Fruit fly (Drosophila melanogaster) whole organism, embryonic: Measurements from ENCODE around the gene rec.
A peak's percentile ranks its signal among the peaks of the same experiment; 100 is the strongest.

Experiments
- Ada2b ChIP-seq: fragments of 200-800 bp; sonication (Bioruptor generic); IDR thresholded peaks from 2 replicates; pipeline ENCODE4 v1.3.6; 2022; ENCODE audit warnings: missing biosample characterization, missing genetic modification characterization
- Atf-2 ChIP-seq: fragments of 200-800 bp; sonication (Bioruptor generic); optimal IDR thresholded peaks from 2 replicates; lab custom pipeline; 2016; ENCODE audit warnings: missing biosample characterization, missing genetic modification characterization
- BEAF-32 ChIP-seq: fragments of 200-800 bp; sonication (Bioruptor generic); optimal IDR thresholded peaks from 3 replicates; lab custom pipeline; 2017; ENCODE audit warnings: missing biosample characterization, missing genetic modification characterization, mild to moderate bottlenecking, moderate library complexity, missing genetic modification reagents
- CG10565 ChIP-seq: fragments of 200-800 bp; sonication (Bioruptor generic); optimal IDR thresholded peaks from 3 replicates; lab custom pipeline; 2016; ENCODE audit warnings: missing biosample characterization, mild to moderate bottlenecking, missing genetic modification characterization
- CG11695 ChIP-seq: fragments of 200-800 bp; sonication (Bioruptor generic); IDR thresholded peaks from 3 replicates; pipeline ENCODE4 v1.3.6; 2022; ENCODE audit warnings: missing biosample characterization, missing genetic modification characterization
- CG1233 ChIP-seq: fragments of 200-800 bp; sonication (Bioruptor generic); optimal IDR thresholded peaks from 4 replicates; lab custom pipeline; 2018; ENCODE audit warnings: missing biosample characterization, mild to moderate bottlenecking, missing genetic modification characterization
- CG13424 ChIP-seq: fragments of 200-800 bp; sonication (Bioruptor generic); optimal IDR thresholded peaks from 2 replicates; lab custom pipeline; 2019; ENCODE audit warnings: missing biosample characterization, mild to moderate bottlenecking, missing genetic modification characterization, moderate library complexity
- CG14667 ChIP-seq: fragments of 200-800 bp; sonication (Bioruptor generic); IDR thresholded peaks from 2 replicates; pipeline ENCODE4 v1.3.6; 2022; ENCODE audit warnings: missing biosample characterization, missing genetic modification characterization
- CG1647 ChIP-seq: fragments of 200-800 bp; sonication (Bioruptor generic); optimal IDR thresholded peaks from 3 replicates; lab custom pipeline; 2016; ENCODE audit warnings: missing biosample characterization, missing genetic modification characterization
- CG16813 ChIP-seq: fragments of 200-800 bp; sonication (Bioruptor generic); IDR thresholded peaks from 3 replicates; pipeline ENCODE4 v1.3.6; 2022; ENCODE audit warnings: missing biosample characterization, missing genetic modification characterization; ENCODE audit not compliant: partially characterized antibody
- CG16815 ChIP-seq: fragments of 200-800 bp; sonication (Bioruptor generic); optimal IDR thresholded peaks from 3 replicates; lab custom pipeline; 2017; ENCODE audit warnings: missing biosample characterization, mild to moderate bottlenecking, missing genetic modification characterization
- CG17186 ChIP-seq: fragments of 200-800 bp; sonication (Bioruptor generic); optimal IDR thresholded peaks from 3 replicates; lab custom pipeline; 2017; ENCODE audit warnings: missing biosample characterization, missing genetic modification reagents, missing genetic modification characterization
- CG18764 ChIP-seq: fragments of 200-800 bp; sonication (Bioruptor generic); optimal IDR thresholded peaks from 3 replicates; lab custom pipeline; 2016; ENCODE audit warnings: missing biosample characterization, missing genetic modification characterization
- CG2129 ChIP-seq: fragments of 200-800 bp; sonication (Bioruptor generic); IDR thresholded peaks from 2 replicates; pipeline ENCODE4 v1.3.6; 2022; ENCODE audit warnings: missing biosample characterization, missing genetic modification characterization; ENCODE audit not compliant: partially characterized antibody
- CG31388 ChIP-seq: fragments of 200-800 bp; sonication (Bioruptor generic); optimal IDR thresholded peaks from 2 replicates; lab custom pipeline; 2016; ENCODE audit warnings: missing biosample characterization, missing genetic modification characterization
- CG33557 ChIP-seq: fragments of 200-800 bp; sonication (Bioruptor generic); optimal IDR thresholded peaks from 2 replicates; lab custom pipeline; 2019; ENCODE audit warnings: missing biosample characterization, mild to moderate bottlenecking, missing genetic modification characterization, moderate library complexity
- CG3407 ChIP-seq: fragments of 200-800 bp; sonication (Bioruptor generic); optimal IDR thresholded peaks from 2 replicates; lab custom pipeline; 2018; ENCODE audit warnings: missing biosample characterization, mild to moderate bottlenecking, missing genetic modification characterization
- CG4730 ChIP-seq: fragments of 200-800 bp; sonication (Bioruptor generic); IDR thresholded peaks from 2 replicates; pipeline ENCODE4 v1.3.6; 2022; ENCODE audit warnings: missing biosample characterization, missing genetic modification characterization
- CG6175 ChIP-seq: fragments of 200-800 bp; sonication (Bioruptor generic); IDR thresholded peaks from 3 replicates; pipeline ENCODE4 v1.3.6; 2022; ENCODE audit warnings: missing biosample characterization, missing genetic modification characterization
- CG8359 ChIP-seq: fragments of 200-800 bp; sonication (Bioruptor generic); optimal IDR thresholded peaks from 2 replicates; lab custom pipeline; 2017; ENCODE audit warnings: missing biosample characterization, mild to moderate bottlenecking, missing genetic modification characterization, borderline replicate concordance
- CG9437 ChIP-seq: fragments of 200-800 bp; sonication (Bioruptor generic); optimal IDR thresholded peaks from 2 replicates; lab custom pipeline; 2018; ENCODE audit warnings: missing biosample characterization, mild to moderate bottlenecking, missing genetic modification characterization
- Dad ChIP-seq: fragments of 200-800 bp; sonication (Bioruptor generic); optimal IDR thresholded peaks from 3 replicates; lab custom pipeline; 2016; ENCODE audit warnings: missing biosample characterization, missing genetic modification characterization
- Fer2 ChIP-seq: fragments of 200-800 bp; sonication (Bioruptor generic); optimal IDR thresholded peaks from 2 replicates; lab custom pipeline; 2018; ENCODE audit warnings: missing biosample characterization, mild to moderate bottlenecking, missing genetic modification characterization, moderate library complexity
- Gsc ChIP-seq: fragments of 200-800 bp; sonication (Bioruptor generic); IDR thresholded peaks from 2 replicates; pipeline ENCODE4 v1.3.6; 2022; ENCODE audit warnings: missing biosample characterization, missing genetic modification characterization
- Hmx ChIP-seq: fragments of 200-800 bp; sonication (Bioruptor generic); optimal IDR thresholded peaks from 2 replicates; lab custom pipeline; 2016; ENCODE audit warnings: missing biosample characterization, missing genetic modification characterization
- Hr78 ChIP-seq, 2 experiments: fragments of 200-800 bp in 1 of 2; fragments of >200 bp in 1 of 2; sonication (Bioruptor generic) in 1 of 2; optimal IDR thresholded peaks; 2 replicates each; lab custom pipeline; 2017 to 2019; ENCODE audit warnings: missing biosample characterization in 2 of 2, missing genetic modification characterization in 2 of 2, mild to moderate bottlenecking in 1 of 2, moderate library complexity in 1 of 2
- Med ChIP-seq: fragments of 200-800 bp; sonication (Bioruptor generic); peaks from one replicate; lab custom pipeline; 2016; ENCODE audit warnings: missing biosample characterization, missing genetic modification characterization, mild to moderate bottlenecking, inconsistent platforms, moderate library complexity
- Nf-YC ChIP-seq: fragments of 200-800 bp; optimal IDR thresholded peaks from 3 replicates; lab custom pipeline; 2019; ENCODE audit warnings: missing biosample characterization, mild to moderate bottlenecking, missing genetic modification characterization, moderate library complexity
- Sry-β ChIP-seq: fragments of 200-800 bp; sonication (Bioruptor generic); optimal IDR thresholded peaks from 2 replicates; lab custom pipeline; 2018; ENCODE audit warnings: missing biosample characterization, mild to moderate bottlenecking, missing genetic modification characterization, moderate library complexity
- Xrp1 ChIP-seq: fragments of 200-800 bp; sonication (Bioruptor generic); IDR thresholded peaks from 2 replicates; pipeline ENCODE4 v1.3.6; 2022; ENCODE audit warnings: missing biosample characterization, missing genetic modification characterization
- amos ChIP-seq: fragments of 200-800 bp; sonication (Bioruptor generic); IDR thresholded peaks from 2 replicates; pipeline ENCODE4 v1.3.6; 2022; ENCODE audit warnings: missing biosample characterization, missing genetic modification characterization; ENCODE audit not compliant: partially characterized antibody
- ap ChIP-seq: fragments of 200-800 bp; sonication (Bioruptor generic); IDR thresholded peaks from 2 replicates; pipeline ENCODE4 v1.3.6; 2022; ENCODE audit warnings: missing biosample characterization, missing genetic modification characterization
- bab2 ChIP-seq: fragments of 200-800 bp; sonication (Bioruptor generic); optimal IDR thresholded peaks from 2 replicates; lab custom pipeline; 2016; ENCODE audit warnings: missing biosample characterization, missing genetic modification characterization
- cas ChIP-seq: fragments of 200-800 bp; sonication (Bioruptor generic); IDR thresholded peaks from 2 replicates; pipeline ENCODE4 v1.3.6; 2022; ENCODE audit warnings: missing biosample characterization, missing genetic modification characterization
- corto ChIP-seq: fragments of 200-800 bp; sonication (Bioruptor generic); optimal IDR thresholded peaks from 2 replicates; lab custom pipeline; 2016; ENCODE audit warnings: missing biosample characterization, mild to moderate bottlenecking, missing genetic modification characterization, moderate library complexity
- crol ChIP-seq: fragments of 200-800 bp; sonication (Bioruptor generic); IDR thresholded peaks from 2 replicates; pipeline ENCODE4 v1.3.6; 2022; ENCODE audit warnings: missing biosample characterization, missing genetic modification characterization
- dysf ChIP-seq: fragments of 200-800 bp; sonication (Bioruptor generic); IDR thresholded peaks from 3 replicates; pipeline ENCODE4 v1.3.6; 2022; ENCODE audit warnings: missing biosample characterization, missing genetic modification characterization
- exex ChIP-seq: fragments of 200-800 bp; sonication (Bioruptor generic); optimal IDR thresholded peaks from 4 replicates; lab custom pipeline; 2018; ENCODE audit warnings: missing biosample characterization, mild to moderate bottlenecking, missing genetic modification characterization, moderate library complexity
- insv ChIP-seq, 2 experiments: fragments of 200-800 bp; sonication (Bioruptor generic); optimal IDR thresholded peaks; 3 replicates each; lab custom pipeline; 2016 to 2018; ENCODE audit warnings: missing biosample characterization in 2 of 2, missing genetic modification characterization in 2 of 2
- jigr1 ChIP-seq: fragments of 200-800 bp; sonication (Bioruptor generic); IDR thresholded peaks from 3 replicates; pipeline ENCODE4 v1.3.6; 2022; ENCODE audit warnings: missing biosample characterization, missing genetic modification characterization
- lov ChIP-seq, 2 experiments: fragments of 200-800 bp in 1 of 2; fragments of >200 bp in 1 of 2; sonication (Bioruptor generic) in 1 of 2; IDR thresholded peaks in 1 of 2; optimal IDR thresholded peaks in 1 of 2; 2 replicates in 1 of 2; 3 replicates in 1 of 2; pipeline versions ENCODE4 v1.3.6 to Lab custom; 2017 to 2022; ENCODE audit warnings: missing biosample characterization in 1 of 2, missing genetic modification characterization in 1 of 2
- nom ChIP-seq: fragments of 200-800 bp; sonication (Bioruptor generic); optimal IDR thresholded peaks from 2 replicates; lab custom pipeline; 2017; ENCODE audit warnings: missing biosample characterization, missing genetic modification characterization, mild to moderate bottlenecking, moderate library complexity, missing genetic modification reagents
- pzg ChIP-seq: fragments of 200-800 bp; sonication (Bioruptor generic); optimal IDR thresholded peaks from 3 replicates; lab custom pipeline; 2018; ENCODE audit warnings: missing biosample characterization, mild to moderate bottlenecking, missing genetic modification characterization, moderate library complexity
- schlank ChIP-seq: fragments of 200-800 bp; sonication (Bioruptor generic); optimal IDR thresholded peaks from 2 replicates; lab custom pipeline; 2018; ENCODE audit warnings: missing biosample characterization, mild to moderate bottlenecking, missing genetic modification characterization
- sqz ChIP-seq: fragments of 200-800 bp; sonication (Bioruptor generic); optimal IDR thresholded peaks from 3 replicates; lab custom pipeline; 2018; ENCODE audit warnings: missing biosample characterization, mild to moderate bottlenecking, missing genetic modification characterization
- tna ChIP-seq: fragments of 200-800 bp; sonication (Bioruptor generic); IDR thresholded peaks from 2 replicates; pipeline ENCODE4 v1.3.6; 2022; ENCODE audit warnings: missing biosample characterization, missing genetic modification characterization; ENCODE audit not compliant: partially characterized antibody
- trem ChIP-seq: fragments of 200-800 bp; optimal IDR thresholded peaks from 3 replicates; lab custom pipeline; 2019; ENCODE audit warnings: missing biosample characterization, mild to moderate bottlenecking, missing genetic modification characterization, moderate library complexity
- trh ChIP-seq: fragments of 200-800 bp; sonication (Bioruptor generic); optimal IDR thresholded peaks from 2 replicates; lab custom pipeline; 2016; ENCODE audit warnings: missing biosample characterization, missing genetic modification characterization
- tx ChIP-seq: fragments of 200-800 bp; sonication (Bioruptor generic); optimal IDR thresholded peaks from 2 replicates; lab custom pipeline; 2016; ENCODE audit warnings: missing biosample characterization, missing genetic modification characterization
- zf30C ChIP-seq: fragments of 200-800 bp; sonication (Bioruptor generic); optimal IDR thresholded peaks from 3 replicates; lab custom pipeline; 2018; ENCODE audit warnings: missing biosample characterization, mild to moderate bottlenecking, missing genetic modification characterization

rec gene

dm6 chr3R:15810369-15810768, 22.1 kb downstream of the rec start:
- TF ChIP-seq sqz (GFP tag; lab: Kevin White, UChicago) (no peak), jigr1 (GFP tag; lab: Robert Waterston, UW) (no peak), Ada2b (no peak), trh (GFP tag; lab: Kevin White, UChicago) (no peak), zf30C (no peak), Med (GFP tag; lab: Kevin White, UChicago) (peak; percentile 81), insv (GFP tag; optimal IDR thresholded peaks at IDR 0.05; lab: Kevin White, UChicago) (no peak), CG16813 (GFP tag; lab: Robert Waterston, UW) (no peak), BEAF-32 (GFP tag; lab: Kevin White, UChicago) (no peak), dysf (GFP tag; lab: Robert Waterston, UW) (no peak), Hr78 (GFP tag; optimal IDR thresholded peaks at IDR 0.05; lab: Kevin White, UChicago) (no peak), CG14667 (GFP tag; lab: Robert Waterston, UW) (no peak), nom (GFP tag; lab: Kevin White, UChicago) (peak; percentile 47), amos (GFP tag; lab: Robert Waterston, UW) (no peak), CG13424 (tag; lab: Kevin White, UChicago) (no peak), CG9437 (GFP tag; lab: Kevin White, UChicago) (no peak), CG16815 (GFP tag; lab: Kevin White, UChicago) (no peak), CG31388 (GFP tag; lab: Kevin White, UChicago) (no peak), Dad (GFP tag; lab: Kevin White, UChicago) (no peak), schlank (tag; lab: Kevin White, UChicago) (no peak), lov (optimal IDR thresholded peaks at IDR 0.05; lab: Kevin White, UChicago) (no peak), lov (GFP tag; IDR thresholded peaks at IDR 0.05; lab: Robert Waterston, UW) (0 out of 3 replicates have a peak, but pooled peaks have one; percentile 38), tx (GFP tag; lab: Kevin White, UChicago) (no peak), crol (GFP tag; lab: Robert Waterston, UW) (0 out of 2 replicates have a peak, but pooled peaks have one; percentile 41), CG3407 (GFP tag; lab: Kevin White, UChicago) (no peak), CG10565 (no peak), tna (GFP tag; lab: Robert Waterston, UW) (no peak), CG8359 (GFP tag; lab: Kevin White, UChicago) (no peak), Xrp1 (GFP tag; lab: Robert Waterston, UW) (no peak), exex (tag; lab: Kevin White, UChicago) (no peak), cas (GFP tag; lab: Robert Waterston, UW) (no peak), CG17186 (no peak), trem (tag; lab: Kevin White, UChicago) (peak; percentile 32), corto (GFP tag; lab: Kevin White, UChicago) (no peak), Nf-YC (tag; lab: Kevin White, UChicago) (no peak), Sry-β (GFP tag; lab: Kevin White, UChicago) (peak; percentile 36), CG11695 (GFP tag; lab: Robert Waterston, UW) (no peak), Atf-2 (GFP tag; lab: Kevin White, UChicago) (no peak), CG2129 (GFP tag; lab: Robert Waterston, UW) (no peak), bab2 (GFP tag; lab: Kevin White, UChicago) (no peak), Gsc (no peak), CG33557 (GFP tag; lab: Kevin White, UChicago) (no peak), CG4730 (GFP tag; lab: Robert Waterston, UW) (no peak), pzg (no peak), CG1233 (GFP tag; lab: Kevin White, UChicago) (peak; percentile 54), CG6175 (GFP tag; lab: Robert Waterston, UW) (no peak), Hmx (GFP tag; lab: Kevin White, UChicago) (no peak), CG1647 (GFP tag; lab: Kevin White, UChicago) (no peak), ap (GFP tag; lab: Robert Waterston, UW) (no peak), Fer2 (tag; lab: Kevin White, UChicago) (no peak), CG18764 (GFP tag; lab: Kevin White, UChicago) (no peak)
